In genomic region chr3L:9399855-9400254, dm6 we compare ENCODE assay signal across 3 fruit fly cellular contexts.
TF ChIP-seq lines count a peak whose summit lies in the region.

No protein-coding gene starts in this region.

- TF ChIP-seq CTCF in whole organism, embryonic (GFP tag; optimal IDR thresholded peaks at IDR 0.05; lab: Kevin White, UChicago): no peak

TF ChIP-seq in whole organism, embryonic, 481 proteins besides CTCF, POLR2A, EP300 and RAD21:
- TF ChIP-seq CG17568 (GFP tag; optimal IDR thresholded peaks at IDR 0.05; lab: Kevin White, UChicago): no peak
- TF ChIP-seq pnt (GFP tag; optimal IDR thresholded peaks at IDR 0.05; lab: Kevin White, UChicago): no peak
- TF ChIP-seq bbx (GFP tag; IDR thresholded peaks at IDR 0.05; lab: Robert Waterston, UW; ENCODE audit: partially characterized antibody): 0 out of 2 replicates have a peak, but pooled peaks have one; percentile 9
- no peak for TF ChIP-seq CG10147 (GFP tag; optimal IDR thresholded peaks at IDR 0.05; lab: Kevin White, UChicago)
- TF ChIP-seq slou (GFP tag; optimal IDR thresholded peaks at IDR 0.05; lab: Kevin White, UChicago): no peak
- no peak for TF ChIP-seq NC2α (GFP tag; optimal IDR thresholded peaks at IDR 0.05; lab: Kevin White, UChicago)
- no peak for TF ChIP-seq Eip74EF (GFP tag; optimal IDR thresholded peaks at IDR 0.05; lab: Kevin White, UChicago)
- TF ChIP-seq Atf6 (GFP tag; IDR thresholded peaks at IDR 0.05; lab: Robert Waterston, UW): 0 out of 2 replicates have a peak, but pooled peaks have one; percentile 30

TF ChIP-seq in whole organism, prepupa, 60 proteins besides CTCF, POLR2A, EP300 and RAD21:
- TF ChIP-seq Smox (GFP tag; optimal IDR thresholded peaks at IDR 0.05; lab: Kevin White, UChicago): no peak
- peak; percentile 13 for TF ChIP-seq Sox14 (GFP tag; optimal IDR thresholded peaks at IDR 0.05; lab: Kevin White, UChicago)
- peak; percentile 55 for TF ChIP-seq CG1621 (tag; optimal IDR thresholded peaks at IDR 0.05; lab: Kevin White, UChicago)

TF ChIP-seq in whole organism, pupa, 21 proteins besides CTCF, POLR2A, EP300 and RAD21:
- TF ChIP-seq Ets98B (GFP tag; IDR thresholded peaks at IDR 0.05; lab: Robert Waterston, UW): no peak
- no peak for TF ChIP-seq D1 (tag; optimal IDR thresholded peaks at IDR 0.05; lab: Kevin White, UChicago)
- no peak for TF ChIP-seq CG10348 (GFP tag; IDR thresholded peaks at IDR 0.05; lab: Robert Waterston, UW)
- peak; percentile 63 for TF ChIP-seq EcR (GFP tag; optimal IDR thresholded peaks at IDR 0.05; lab: Kevin White, UChicago)
- no peak for TF ChIP-seq rn (GFP tag; IDR thresholded peaks at IDR 0.05; lab: Robert Waterston, UW)
- no peak for TF ChIP-seq CG13204 (GFP tag; optimal IDR thresholded peaks at IDR 0.05; lab: Kevin White, UChicago)
- no peak for TF ChIP-seq gl (tag; optimal IDR thresholded peaks at IDR 0.05; lab: Kevin White, UChicago)
- no peak for TF ChIP-seq Pif1B (GFP tag; optimal IDR thresholded peaks at IDR 0.05; lab: Kevin White, UChicago)
